Fruit fly (Drosophila melanogaster) ovary, adult (tissue): ENCODE measurements around the gene CG42660.
A peak's percentile ranks its signal among the peaks of the same experiment; 100 is the strongest.

Experiments
- CG17801 ChIP-seq: fragments of 200-800 bp; optimal IDR thresholded peaks from 2 replicates; lab custom pipeline; 2019; ENCODE audit warnings: missing biosample characterization, mild to moderate bottlenecking, missing genetic modification characterization, moderate library complexity; ENCODE audit not compliant: partially characterized antibody

The CG42660 gene

dm6 chr3L:7465209-7465608 lies at the start of gene CG42660, which contains the start of the genes CG42661 and Tsp66A:
TSS of gene CG42660 (plus strand) at chr3L:7465509.
TSS of gene CG42661 (plus strand) at chr3L:7465509.
TSS of gene Tsp66A (plus strand) at chr3L:7465509.
- TF ChIP-seq CG17801 (GFP tag; lab: Kevin White, UChicago) = no peak

dm6 chr3L:7422578-7422977 lies 42.7 kb upstream of the CG42660 start:
- no peak for TF ChIP-seq CG17801 (GFP tag; lab: Kevin White, UChicago)

DNA sequence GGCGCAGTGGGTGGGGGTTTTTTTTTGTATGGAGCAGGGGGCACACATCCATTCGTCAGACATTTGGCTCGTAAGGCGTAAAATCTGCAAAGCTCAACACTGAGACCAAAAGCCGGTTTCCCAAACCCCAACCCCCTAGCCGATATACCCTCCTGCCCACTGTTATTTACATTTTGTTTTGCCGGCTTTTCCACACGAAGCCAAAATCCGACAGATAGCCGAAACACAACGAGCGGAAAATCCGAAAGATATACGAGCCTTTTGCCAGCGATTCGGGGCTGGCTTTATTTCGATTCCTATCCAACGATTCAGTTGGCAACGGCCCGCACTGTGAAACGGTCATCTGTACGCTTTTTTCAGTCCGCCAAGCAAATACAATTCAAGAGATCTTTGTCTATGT lies 41.8 kb upstream of the CG42660 start, which contains the start of gene CG42458:
Gene CG42458, plus strand, starts transcription at position 311 of the 400 bp plus-strand sequence.
- no peak for TF ChIP-seq CG17801 (GFP tag; lab: Kevin White, UChicago)

DNA sequence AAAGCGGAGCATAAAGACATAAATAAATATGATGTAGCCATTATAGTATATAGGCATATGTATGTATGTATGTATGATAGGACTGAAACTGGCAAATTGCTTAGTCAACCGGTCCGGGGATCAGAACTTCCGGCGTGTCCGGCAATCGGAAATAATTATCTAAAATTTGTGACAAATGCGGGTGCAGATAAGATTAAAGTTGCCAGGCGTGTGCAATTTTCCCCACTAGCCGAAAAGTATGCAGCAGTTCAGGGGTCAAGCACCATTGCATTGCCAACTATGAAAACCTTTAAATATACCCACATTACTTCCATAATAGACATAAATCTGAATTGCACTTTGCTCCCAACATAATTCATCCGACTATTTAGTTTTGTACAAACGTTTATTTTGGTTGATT lies 33.0 kb upstream of the CG42660 start:
- no peak for TF ChIP-seq CG17801 (GFP tag; lab: Kevin White, UChicago)

DNA sequence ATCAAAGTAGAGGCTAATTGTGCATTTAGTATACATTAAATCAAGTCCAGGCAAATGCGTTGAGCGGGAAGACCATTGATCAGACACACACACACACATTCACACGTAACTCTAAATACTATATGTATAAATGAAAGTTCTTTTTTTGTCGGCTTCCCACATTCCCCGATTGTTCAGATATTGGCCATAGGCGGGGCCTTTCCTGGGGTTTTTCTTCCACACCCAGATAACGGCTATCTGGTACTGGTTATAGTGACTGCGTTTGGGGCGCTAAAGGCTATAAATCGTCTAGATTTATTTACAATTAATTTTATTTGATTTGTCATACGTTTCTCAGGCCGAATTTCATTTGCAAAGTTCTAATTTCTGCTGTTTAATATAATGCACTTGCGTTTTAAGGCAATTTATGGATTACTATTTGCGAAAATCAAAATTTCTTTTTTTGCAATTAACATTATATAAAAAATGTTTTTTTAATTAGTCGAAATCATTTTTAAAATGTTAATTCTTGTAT lies 32.4 kb upstream of the CG42660 start:
- no peak for TF ChIP-seq CG17801 (GFP tag; lab: Kevin White, UChicago)

DNA sequence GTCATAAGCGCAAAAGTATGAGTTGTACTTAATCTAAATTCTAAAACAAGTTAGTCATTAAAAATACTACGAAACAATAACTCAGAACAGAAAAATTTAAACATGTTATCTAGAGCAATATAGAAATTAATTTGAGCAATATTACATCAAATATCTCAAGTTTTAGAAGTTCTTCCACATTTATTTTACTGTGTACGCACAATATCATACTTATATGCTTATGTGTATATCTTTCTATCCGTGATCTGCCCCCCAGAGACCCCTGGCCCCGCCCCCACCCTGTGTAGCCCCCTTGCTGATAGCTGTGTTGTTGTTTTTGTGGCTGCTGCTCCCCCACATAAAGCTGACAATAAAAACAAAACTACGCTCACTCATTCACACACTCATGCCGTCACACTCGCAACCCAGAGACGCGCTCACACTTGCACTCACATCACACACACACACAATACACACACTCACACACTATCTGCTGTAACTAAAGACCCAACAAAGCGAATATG lies 31.9 kb upstream of the CG42660 start:
- TF ChIP-seq CG17801 (GFP tag; lab: Kevin White, UChicago) = peak; percentile 49

DNA sequence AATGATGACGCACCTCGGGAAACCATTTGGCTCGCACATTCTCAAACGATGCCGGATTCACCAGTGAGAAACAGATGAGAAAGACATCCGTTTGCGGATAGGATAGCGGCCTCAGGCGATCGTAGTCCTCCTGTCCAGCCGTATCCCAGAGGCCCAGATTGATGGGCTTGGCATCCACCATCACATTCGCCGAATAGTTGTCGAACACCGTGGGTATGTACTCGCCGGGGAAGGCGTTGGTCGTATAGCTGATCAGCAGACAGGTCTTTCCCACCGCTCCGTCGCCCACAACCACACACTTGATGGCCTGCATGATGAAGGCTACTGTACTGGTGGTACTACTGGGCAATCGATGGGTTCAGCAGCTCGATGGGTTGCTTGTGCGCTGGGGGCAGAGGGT lies 31.1 kb upstream of the CG42660 start:
- TF ChIP-seq CG17801 (GFP tag; lab: Kevin White, UChicago) = no peak

DNA sequence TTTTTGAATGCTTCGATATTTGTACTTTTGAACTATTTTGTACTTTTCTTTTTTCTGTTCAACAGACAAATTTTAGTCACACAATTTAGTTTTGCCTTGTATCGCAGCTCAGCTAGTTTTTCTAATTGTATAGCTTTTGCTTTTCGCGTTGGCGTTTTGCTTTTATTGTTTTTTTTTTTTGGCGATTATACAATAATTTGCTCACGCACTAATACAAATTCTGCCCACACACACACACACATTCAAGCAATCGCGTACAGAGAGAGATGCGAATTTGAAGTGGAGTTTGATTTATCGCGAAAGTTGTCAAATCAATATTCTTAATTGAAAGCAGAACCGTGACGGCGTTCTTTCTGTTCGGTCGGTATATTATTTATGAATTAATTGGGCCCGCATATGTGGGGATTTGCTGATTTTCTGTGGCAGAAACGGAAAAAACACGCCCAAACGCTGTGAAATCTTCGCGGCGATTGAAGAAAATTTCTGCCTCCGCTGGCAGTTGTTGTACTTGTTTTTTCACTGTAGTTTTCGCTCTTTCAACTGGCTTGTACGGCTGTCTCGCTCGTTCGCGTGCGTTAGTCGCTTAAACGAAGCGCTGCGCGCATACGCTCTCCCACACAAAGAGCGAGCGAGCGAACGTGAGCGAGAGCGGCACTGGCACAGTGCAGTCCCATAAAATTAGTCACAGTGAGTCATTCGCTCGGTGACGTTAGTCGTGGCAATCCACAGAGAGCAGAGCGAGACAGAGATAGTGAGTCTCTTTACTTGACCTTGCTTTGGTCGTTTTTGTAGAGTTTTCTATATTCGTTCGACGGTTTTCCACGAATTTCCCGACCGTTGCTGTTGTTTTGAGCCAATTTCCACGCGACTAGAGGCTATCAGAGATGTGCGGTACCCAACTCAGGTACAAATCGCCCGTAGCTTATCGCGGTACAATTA lies 30.3 kb upstream of the CG42660 start, which contains the start of gene Rac2:
Gene Rac2, minus strand, starts transcription at position 476 of the 939 bp plus-strand sequence.
- peak; percentile 46 for TF ChIP-seq CG17801 (GFP tag; lab: Kevin White, UChicago)

DNA sequence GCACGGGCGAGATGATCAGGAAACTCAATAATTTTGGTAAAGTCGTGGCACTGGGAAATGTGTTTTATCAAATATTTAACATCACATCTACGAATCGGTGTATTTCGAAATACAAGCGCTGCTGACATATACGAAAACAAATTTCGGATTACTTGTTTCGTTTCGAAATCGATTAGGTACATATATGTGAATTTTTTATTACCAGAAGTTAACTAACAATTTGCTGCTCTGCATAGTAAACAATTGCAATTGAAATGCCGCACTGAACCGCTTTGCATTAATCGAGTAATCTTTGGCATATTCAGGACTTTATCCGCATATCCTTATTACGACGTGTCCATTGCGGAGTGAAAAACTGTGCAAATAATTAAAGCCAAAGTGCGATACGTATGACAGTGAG lies 27.9 kb upstream of the CG42660 start, which contains the start of gene CG14835:
Gene CG14835, minus strand, starts transcription at position 101 of the 400 bp plus-strand sequence.
- TF ChIP-seq CG17801 (GFP tag; lab: Kevin White, UChicago) = no peak

- TF ChIP-seq CG17801 (GFP tag; lab: Kevin White, UChicago) = no peak
Measured at dm6 chr3L:7439305-7439704, 26.0 kb upstream of the CG42660 start, which contains the start of gene sphinx1. TSS of gene sphinx1 (minus strand) at chr3L:7439405.

- no peak for TF ChIP-seq CG17801 (GFP tag; lab: Kevin White, UChicago)
Measured at dm6 chr3L:7440633-7441032, 24.7 kb upstream of the CG42660 start, which contains the start of gene sphinx2. TSS of gene sphinx2 (minus strand) at chr3L:7440733.

- TF ChIP-seq CG17801 (GFP tag; lab: Kevin White, UChicago) = no peak
Measured at dm6 chr3L:7449097-7449496, 16.2 kb upstream of the CG42660 start.

- TF ChIP-seq CG17801 (GFP tag; lab: Kevin White, UChicago) = no peak
Measured at dm6 chr3L:7450553-7450952, 14.8 kb upstream of the CG42660 start, which contains the start of gene CG33278. TSS of gene CG33278 (plus strand) at chr3L:7450853.

dm6 chr3L:7455849-7456248 lies 9.5 kb upstream of the CG42660 start, which contains the start of gene ppk26:
TSS of gene ppk26 (plus strand) at chr3L:7456149.
- TF ChIP-seq CG17801 (GFP tag; lab: Kevin White, UChicago) = no peak

dm6 chr3L:7470202-7470601 lies 4.9 kb downstream of the CG42660 start, which contains the start of gene CG8543:
TSS of gene CG8543 (minus strand) at chr3L:7470302.
- no peak for TF ChIP-seq CG17801 (GFP tag; lab: Kevin White, UChicago)
